Fruit fly (Drosophila melanogaster) whole organism, adult: Measurements from ENCODE around the gene sage.

Experiments used
- CG11617 ChIP-seq: fragments of 200-800 bp; sonication (Bioruptor generic); optimal IDR thresholded peaks from 2 replicates; lab custom pipeline; 2017; ENCODE audit warnings: mild to moderate bottlenecking, missing biosample characterization, missing genetic modification reagents, missing genetic modification characterization
- CG12768 ChIP-seq: fragments of 200-800 bp; sonication (Bioruptor generic); optimal IDR thresholded peaks from 2 replicates; lab custom pipeline; 2017; ENCODE audit warnings: missing biosample characterization, missing genetic modification characterization, mild to moderate bottlenecking, moderate library complexity, missing genetic modification reagents
- CG14711 ChIP-seq: fragments of 200-800 bp; sonication (Bioruptor generic); optimal IDR thresholded peaks from 2 replicates; lab custom pipeline; 2018; ENCODE audit warnings: missing biosample characterization, mild to moderate bottlenecking, missing genetic modification characterization, moderate library complexity
- CG1620 ChIP-seq: fragments of 200-800 bp; sonication (Bioruptor generic); optimal IDR thresholded peaks from 2 replicates; lab custom pipeline; 2016; ENCODE audit warnings: missing biosample characterization, missing genetic modification characterization
- CG33017 ChIP-seq: fragments of 200-800 bp; sonication (Bioruptor generic); optimal IDR thresholded peaks from 2 replicates; lab custom pipeline; 2018; ENCODE audit warnings: missing biosample characterization, mild to moderate bottlenecking, missing genetic modification characterization, moderate library complexity
- CG5204 ChIP-seq: fragments of 200-800 bp; sonication (Bioruptor generic); optimal IDR thresholded peaks from 2 replicates; lab custom pipeline; 2016; ENCODE audit warnings: missing biosample characterization, missing genetic modification characterization
- CG7045 ChIP-seq: fragments of 200-800 bp; sonication (Bioruptor generic); optimal IDR thresholded peaks from 2 replicates; lab custom pipeline; 2017; ENCODE audit warnings: missing biosample characterization, mild to moderate bottlenecking, missing genetic modification characterization
- CG7101 ChIP-seq: fragments of 200-800 bp; sonication (Bioruptor generic); optimal IDR thresholded peaks from 2 replicates; lab custom pipeline; 2018; ENCODE audit warnings: missing biosample characterization, mild to moderate bottlenecking, missing genetic modification characterization, moderate library complexity
- Clk ChIP-seq: fragments of 200-800 bp; sonication (Bioruptor generic); optimal IDR thresholded peaks from 2 replicates; lab custom pipeline; 2017; ENCODE audit warnings: missing biosample characterization, missing genetic modification characterization
- Crg-1 ChIP-seq: fragments of 200-800 bp; sonication (Bioruptor generic); optimal IDR thresholded peaks from 2 replicates; lab custom pipeline; 2016; ENCODE audit warnings: missing biosample characterization, missing genetic modification characterization
- Hr96 ChIP-seq: fragments of 200-800 bp; sonication (Bioruptor generic); optimal IDR thresholded peaks from 2 replicates; lab custom pipeline; 2016; ENCODE audit warnings: missing biosample characterization, missing genetic modification characterization
- Mnt ChIP-seq: fragments of 200-800 bp; sonication (Bioruptor generic); optimal IDR thresholded peaks from 2 replicates; lab custom pipeline; 2016; ENCODE audit warnings: missing biosample characterization, mild to moderate bottlenecking, missing genetic modification characterization
- bab1 ChIP-seq: fragments of 200-800 bp; sonication (Bioruptor generic); optimal IDR thresholded peaks from 3 replicates; lab custom pipeline; 2019; ENCODE audit warnings: missing biosample characterization, mild to moderate bottlenecking, missing genetic modification characterization, moderate library complexity
- cic ChIP-seq: fragments of 200-800 bp; sonication (Bioruptor generic); optimal IDR thresholded peaks from 2 replicates; lab custom pipeline; 2017; ENCODE audit warnings: missing biosample characterization, mild to moderate bottlenecking, missing genetic modification characterization, moderate library complexity
- cnc ChIP-seq, 2 experiments: fragments of >200 bp; optimal IDR thresholded peaks; 2 replicates each; lab custom pipeline; 2017
- kay ChIP-seq: fragments of 200-800 bp; sonication (Bioruptor generic); peaks from one replicate; lab custom pipeline; 2016; ENCODE audit warnings: missing biosample characterization, missing genetic modification characterization, borderline replicate concordance
- ovo ChIP-seq: fragments of 200-800 bp; sonication (Bioruptor generic); optimal IDR thresholded peaks from 2 replicates; lab custom pipeline; 2016; ENCODE audit warnings: missing biosample characterization, missing genetic modification characterization
- pad ChIP-seq: fragments of 200-800 bp; sonication (Bioruptor generic); optimal IDR thresholded peaks from 3 replicates; lab custom pipeline; 2017; ENCODE audit warnings: missing biosample characterization, missing genetic modification characterization, mild to moderate bottlenecking, moderate library complexity, missing genetic modification reagents
- tj ChIP-seq: fragments of 200-800 bp; sonication (Bioruptor generic); optimal IDR thresholded peaks from 3 replicates; lab custom pipeline; 2017; ENCODE audit warnings: missing biosample characterization, mild to moderate bottlenecking, missing genetic modification characterization, moderate library complexity
- toe ChIP-seq: fragments of 200-800 bp; sonication (Bioruptor generic); optimal IDR thresholded peaks from 2 replicates; lab custom pipeline; 2016; ENCODE audit warnings: missing biosample characterization, missing genetic modification characterization

The sage gene

dm6 chr3R:9226701-9227313 lies 37.1 kb downstream of the sage start:
- peak; percentile 79 for TF ChIP-seq Mnt
- no peak for TF ChIP-seq bab1 (GFP tag; lab: Kevin White, UChicago)
- TF ChIP-seq CG1620, result no peak
- peak; percentile 87 for TF ChIP-seq tj
- no peak for TF ChIP-seq Crg-1
- peak; percentile 99 for TF ChIP-seq pad (GFP tag; lab: Kevin White, UChicago)

DNA sequence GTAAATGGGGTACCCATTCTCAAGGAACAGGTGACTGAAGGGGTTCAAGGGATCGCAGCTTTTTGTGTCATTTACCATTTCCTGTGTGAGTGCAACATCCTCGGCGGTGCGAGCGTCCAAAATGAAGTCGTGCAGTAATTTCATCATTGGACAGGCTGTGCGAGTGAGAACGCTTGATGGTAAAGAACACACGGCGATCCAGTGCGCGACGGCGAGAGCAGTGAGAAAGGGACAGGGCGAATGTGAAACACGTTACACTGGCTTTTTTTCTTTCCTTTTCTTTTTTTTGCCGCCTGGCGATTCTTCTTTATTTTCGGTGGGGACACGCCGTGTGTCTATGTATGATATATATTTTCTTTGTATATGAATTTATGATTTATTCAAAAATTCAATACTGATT lies 37.8 kb downstream of the sage start:
- no peak for TF ChIP-seq bab1 (GFP tag; lab: Kevin White, UChicago)
- TF ChIP-seq pad (GFP tag; lab: Kevin White, UChicago), result no peak
- TF ChIP-seq CG33017 (tag; lab: Kevin White, UChicago), result no peak
- TF ChIP-seq Clk (GFP tag; lab: Kevin White, UChicago), result no peak
- TF ChIP-seq CG11617, result no peak
- no peak for TF ChIP-seq CG1620
- TF ChIP-seq ovo, result no peak

dm6 chr3R:9224807-9225206 lies 39.1 kb downstream of the sage start:
- no peak for TF ChIP-seq toe
- TF ChIP-seq tj, result peak; percentile 3
- TF ChIP-seq CG14711, result peak; percentile 26
- TF ChIP-seq Hr96, result no peak
- TF ChIP-seq CG5204 (GFP tag; lab: Kevin White, UChicago), result peak; percentile 26
- TF ChIP-seq CG7045 (GFP tag; lab: Kevin White, UChicago), result no peak
- no peak for TF ChIP-seq CG11617
- TF ChIP-seq kay, result no peak
- no peak for TF ChIP-seq bab1 (GFP tag; lab: Kevin White, UChicago)
- TF ChIP-seq cic, result no peak
- TF ChIP-seq CG1620, result no peak

- TF ChIP-seq CG7045 (GFP tag; lab: Kevin White, UChicago), result no peak
- no peak for TF ChIP-seq ovo
- peak; percentile 71 for TF ChIP-seq tj
- no peak for TF ChIP-seq CG7101
These were observed 41.6 kb downstream of the sage start for dm6 chr3R:9222355-9222754.

DNA sequence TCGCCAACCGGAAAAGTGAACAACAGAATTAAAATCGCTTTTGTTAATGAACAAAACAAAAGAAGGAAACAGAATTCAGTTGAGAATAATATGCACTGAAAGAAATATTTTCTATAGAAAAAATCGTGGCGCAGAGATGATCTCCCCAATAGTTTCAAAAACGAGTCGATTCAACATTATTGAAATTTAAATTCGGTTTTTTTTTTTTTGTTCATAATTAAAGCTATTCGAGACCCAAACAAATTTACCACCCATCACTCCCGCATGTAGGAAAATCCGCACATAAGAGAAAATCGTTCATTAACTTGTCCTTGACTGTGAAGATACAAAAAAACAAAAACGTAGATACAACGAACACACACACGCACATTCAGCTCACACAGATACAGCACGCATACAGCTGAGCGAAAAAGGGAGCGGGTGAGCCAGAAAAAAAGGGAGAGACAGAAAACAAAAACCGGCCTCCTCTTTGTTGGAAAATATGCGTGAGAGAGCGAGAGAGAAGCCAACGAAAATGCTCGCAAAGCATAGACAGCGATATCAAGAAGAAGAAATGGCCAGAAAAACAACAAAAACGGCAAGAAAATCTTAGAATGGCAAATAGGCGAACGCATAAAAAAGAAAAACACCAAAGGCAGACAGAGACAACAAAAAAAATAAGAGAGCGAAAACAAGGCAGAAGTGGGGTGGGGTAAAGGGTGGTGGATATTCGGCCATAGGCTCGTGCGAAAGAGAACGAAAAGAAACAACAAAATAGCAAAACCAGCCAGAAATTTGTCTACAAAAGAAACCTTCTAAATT lies 43.7 kb downstream of the sage start:
- TF ChIP-seq CG7101, result no peak
- TF ChIP-seq ovo, result no peak
- no peak for TF ChIP-seq CG1620
- no peak for TF ChIP-seq CG14711
- TF ChIP-seq tj, result no peak
- no peak for TF ChIP-seq Mnt
- TF ChIP-seq CG11617, result no peak
- TF ChIP-seq cic, result no peak
- TF ChIP-seq CG33017 (tag; lab: Kevin White, UChicago), result no peak
- no peak for TF ChIP-seq pad (GFP tag; lab: Kevin White, UChicago)
- no peak for TF ChIP-seq Crg-1
- TF ChIP-seq Clk (GFP tag; lab: Kevin White, UChicago), result no peak
- no peak for TF ChIP-seq toe
- no peak for TF ChIP-seq cnc (optimal IDR thresholded peaks at IDR 0.05; lab: Kevin White, UChicago)
- no peak for TF ChIP-seq bab1 (GFP tag; lab: Kevin White, UChicago)
- no peak for TF ChIP-seq kay
- TF ChIP-seq CG7045 (GFP tag; lab: Kevin White, UChicago), result no peak
- no peak for TF ChIP-seq CG5204 (GFP tag; lab: Kevin White, UChicago)
- TF ChIP-seq CG12768 (GFP tag; lab: Kevin White, UChicago), result no peak
- TF ChIP-seq Hr96, result no peak

DNA sequence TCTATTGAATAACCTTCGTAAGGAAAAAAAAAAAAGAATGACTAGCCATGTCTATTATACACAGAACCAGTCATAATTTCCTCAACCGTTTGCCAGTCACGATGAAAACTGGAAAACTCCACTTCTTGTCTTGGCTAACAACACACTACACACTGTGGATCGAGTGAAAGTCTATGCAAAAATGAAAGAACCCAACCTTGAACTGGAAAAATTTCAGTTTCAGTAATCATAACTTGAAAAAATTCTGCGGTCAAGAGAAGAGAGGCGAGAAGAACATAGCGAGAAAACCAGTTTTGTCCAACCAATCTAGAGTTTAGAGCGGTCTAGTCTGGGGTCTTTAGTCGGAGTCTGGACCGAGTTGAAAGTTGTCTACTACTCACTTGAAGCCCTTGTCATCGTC lies 46.3 kb downstream of the sage start:
- TF ChIP-seq cnc (optimal IDR thresholded peaks at IDR 0.05; lab: Kevin White, UChicago) (no peak), Clk (GFP tag; lab: Kevin White, UChicago) (no peak), CG12768 (GFP tag; lab: Kevin White, UChicago) (no peak), CG33017 (tag; lab: Kevin White, UChicago) (no peak), Mnt (no peak), Crg-1 (no peak), toe (no peak), CG11617 (no peak), CG14711 (no peak), kay (no peak), ovo (no peak), CG7101 (no peak), pad (GFP tag; lab: Kevin White, UChicago) (no peak), tj (no peak), CG1620 (no peak)

- TF ChIP-seq Hr96 (no peak), tj (no peak), CG1620 (no peak), Mnt (no peak), CG33017 (tag; lab: Kevin White, UChicago) (no peak), pad (GFP tag; lab: Kevin White, UChicago) (no peak), kay (no peak), CG12768 (GFP tag; lab: Kevin White, UChicago) (no peak), CG14711 (no peak), CG11617 (no peak), CG7045 (GFP tag; lab: Kevin White, UChicago) (no peak), ovo (no peak), Crg-1 (no peak), toe (no peak), CG5204 (GFP tag; lab: Kevin White, UChicago) (no peak), bab1 (GFP tag; lab: Kevin White, UChicago) (no peak), cic (no peak), CG7101 (no peak), Clk (GFP tag; lab: Kevin White, UChicago) (no peak), cnc (optimal IDR thresholded peaks at IDR 0.05; lab: Kevin White, UChicago) (no peak)
These were observed 48.4 kb downstream of the sage start for dm6 chr3R:9215551-9215950.
